Fruit fly (Drosophila melanogaster): ENCODE data around the gene CG32533.

CG32533 gene

DNA sequence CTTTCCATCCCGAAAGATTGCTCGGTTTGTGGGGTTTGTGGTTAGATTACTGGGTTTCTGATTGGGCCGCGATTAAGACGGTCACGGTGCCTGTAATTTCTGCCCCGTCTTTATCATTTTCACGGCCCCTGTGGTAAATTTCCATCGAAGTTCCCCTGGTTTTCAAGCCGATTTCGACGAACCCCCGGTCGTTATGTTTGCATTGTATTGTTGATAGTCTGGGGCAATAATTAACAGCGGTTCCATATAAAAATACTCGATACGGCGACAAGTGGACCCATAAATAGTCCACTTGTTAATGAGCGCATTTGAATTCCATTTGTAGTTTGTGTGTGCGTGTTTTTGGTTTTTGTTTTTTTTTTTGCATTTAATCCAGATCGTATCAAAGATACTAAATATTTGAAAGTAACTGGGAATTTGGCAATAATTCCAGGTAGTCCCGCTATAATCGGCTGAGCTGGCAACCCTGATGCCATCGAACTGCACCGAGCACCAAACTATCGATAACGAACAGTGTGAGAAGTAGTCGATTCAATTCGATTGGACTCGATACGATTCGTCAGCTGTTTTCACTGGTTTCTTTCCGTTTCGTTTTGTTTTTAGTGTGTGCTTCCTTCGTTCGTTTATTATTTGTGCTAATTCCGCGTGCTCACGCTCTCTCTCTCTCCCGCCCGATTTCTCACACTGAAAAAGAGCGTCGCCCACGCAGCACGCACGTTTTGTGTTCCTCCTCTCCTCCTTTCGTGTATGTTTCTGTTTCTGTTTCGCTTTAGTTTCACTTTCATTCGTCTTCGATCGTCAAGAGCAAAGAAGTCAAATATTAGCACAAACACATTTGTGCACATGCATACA, 26.3 kb upstream of the CG32533 start (continued):
- TF ChIP-seq CG30403 (GFP tag; optimal IDR thresholded peaks at IDR 0.05) (peak; percentile 48), CG11398 (GFP tag; optimal IDR thresholded peaks at IDR 0.05) (peak; percentile 36), wdn (GFP tag; IDR thresholded peaks at IDR 0.05) (no peak), gcm2 (GFP tag; optimal IDR thresholded peaks at IDR 0.05) (no peak), CG8281 (tag; optimal IDR thresholded peaks at IDR 0.05) (no peak), pan (optimal IDR thresholded peaks at IDR 0.05) (no peak), pan (GFP tag; optimal IDR thresholded peaks at IDR 0.05 in 1 of 2, IDR thresholded peaks at IDR 0.05 in 1 of 2) (peak in 1 of 2 experiments; percentile 43), CG3847 (GFP tag; IDR thresholded peaks at IDR 0.05) (peak; percentile 58), Atf-2 (GFP tag; optimal IDR thresholded peaks at IDR 0.05) (no peak), CG13296 (GFP tag; optimal IDR thresholded peaks at IDR 0.05) (no peak), CG14710 (tag; optimal IDR thresholded peaks at IDR 0.05) (peak; percentile 40), ssp (GFP tag; IDR thresholded peaks at IDR 0.05) (no peak), CG16863 (GFP tag; optimal IDR thresholded peaks at IDR 0.05) (peak; percentile 70), Dfd (GFP tag; optimal IDR thresholded peaks at IDR 0.05) (no peak), Doc2 (GFP tag; IDR thresholded peaks at IDR 0.05) (no peak), CG2120 (GFP tag; optimal IDR thresholded peaks at IDR 0.05) (peak; percentile 64), CG17385 (GFP tag; optimal IDR thresholded peaks at IDR 0.05) (no peak), Aef1 (GFP tag; IDR thresholded peaks at IDR 0.05) (no peak), pum (GFP tag; optimal IDR thresholded peaks at IDR 0.05) (peak; percentile 48), mld (GFP tag; IDR thresholded peaks at IDR 0.05; ENCODE audit: partially characterized antibody) (peak; percentile 57; the same call in 1 of the 3 replicates), hkb (optimal IDR thresholded peaks at IDR 0.05) (no peak), hkb (GFP tag; IDR thresholded peaks at IDR 0.05) (0 out of 2 replicates have a peak, but pooled peaks have one; percentile 14), CG12391 (tag; optimal IDR thresholded peaks at IDR 0.05) (peak; percentile 38), cad (GFP tag; optimal IDR thresholded peaks at IDR 0.05) (no peak), exex (tag; optimal IDR thresholded peaks at IDR 0.05) (peak; percentile 76), HLH3B (GFP tag; IDR thresholded peaks at IDR 0.05) (no peak), dpn (GFP tag; optimal IDR thresholded peaks at IDR 0.05) (peak; percentile 40 to 57), Spps (tag; optimal IDR thresholded peaks at IDR 0.05) (no peak), CoRest (tag; optimal IDR thresholded peaks at IDR 0.05) (no peak), CG6254 (GFP tag; optimal IDR thresholded peaks at IDR 0.05) (peak; percentile 6), CG14050 (GFP tag; IDR thresholded peaks at IDR 0.05) (no peak), CG6272 (GFP tag; IDR thresholded peaks at IDR 0.05) (no peak), usp (GFP tag; optimal IDR thresholded peaks at IDR 0.05) (no peak), CG34376 (GFP tag; optimal IDR thresholded peaks at IDR 0.05) (peak; percentile 59), nau (GFP tag; optimal IDR thresholded peaks at IDR 0.05) (no peak), gt (GFP tag; IDR thresholded peaks at IDR 0.05) (no peak), al (GFP tag; IDR thresholded peaks at IDR 0.05) (no peak), vvl (GFP tag; IDR thresholded peaks at IDR 0.05) (peak; percentile 67), dan (GFP tag; IDR thresholded peaks at IDR 0.05) (no peak), pho (GFP tag; optimal IDR thresholded peaks at IDR 0.05) (peak; percentile 19), CG3726 (GFP tag; IDR thresholded peaks at IDR 0.05) (no peak), CG6791 (GFP tag; IDR thresholded peaks at IDR 0.05; ENCODE audit: partially characterized antibody) (peak; percentile 84), CG42726 (GFP tag; IDR thresholded peaks at IDR 0.05; ENCODE audit: partially characterized antibody) (peak; percentile 27; the same call in 1 of the 2 replicates), sna (GFP tag; IDR thresholded peaks at IDR 0.05; ENCODE audit: partially characterized antibody) (peak; percentile 90), CG10979 (tag; optimal IDR thresholded peaks at IDR 0.05) (peak; percentile 8), repo (GFP tag; optimal IDR thresholded peaks at IDR 0.05) (no peak), slp2 (GFP tag; optimal IDR thresholded peaks at IDR 0.05) (peak; percentile 9), CG34422 (GFP tag; IDR thresholded peaks at IDR 0.05) (peak; percentile 46; the same call in 1 of the 3 replicates), dm (GFP tag; optimal IDR thresholded peaks at IDR 0.05) (peak; percentile 36), B-H2 (GFP tag; optimal IDR thresholded peaks at IDR 0.05) (no peak)
